Worm (Caenorhabditis elegans): ENCODE measurements around the gene F40G12.7.

F40G12.7 gene

ce11 chrV:14312695-14313094 is 38.3 kb downstream of the F40G12.7 start, which contains the start of gene F14D7.8:
Gene F14D7.8 (minus strand): TSS chrV:14312795.
- TF ChIP-seq T20F7.1 (GFP tag; optimal IDR thresholded peaks at IDR 0.05) (no peak), sdz-12 (GFP tag; optimal IDR thresholded peaks at IDR 0.05) (no peak), set-16 (GFP tag; IDR thresholded peaks at IDR 0.05) (no peak), nhr-10 (tag; optimal IDR thresholded peaks at IDR 0.05) (no peak), attf-4 (tag; optimal IDR thresholded peaks at IDR 0.05) (no peak), duxl-1 (tag; optimal IDR thresholded peaks at IDR 0.05; ENCODE audit: poor library complexity) (no peak), F10B5.3 (tag; optimal IDR thresholded peaks at IDR 0.05) (no peak), php-3 (GFP tag; IDR thresholded peaks at IDR 0.05) (no peak), Y48G9A.11 (GFP tag; IDR thresholded peaks at IDR 0.05) (no peak), ceh-28 (tag; optimal IDR thresholded peaks at IDR 0.05) (no peak), nhr-42 (GFP tag; IDR thresholded peaks at IDR 0.05) (no peak), aly-2 (tag; optimal IDR thresholded peaks at IDR 0.05) (no peak), F37D6.2 (tag; optimal IDR thresholded peaks at IDR 0.05) (no peak), skn-1 (tag; optimal IDR thresholded peaks at IDR 0.05) (no peak), madf-9 (GFP tag; conservative IDR thresholded peaks at IDR 0.05) (no peak), ces-1 (GFP tag; optimal IDR thresholded peaks at IDR 0.05) (no peak), madf-5 (GFP tag; IDR thresholded peaks at IDR 0.05) (no peak), saeg-2 (GFP tag; IDR thresholded peaks at IDR 0.05) (no peak), unc-130 (GFP tag; optimal IDR thresholded peaks at IDR 0.05) (no peak), tra-1 (GFP tag; IDR thresholded peaks at IDR 0.05) (no peak)

ce11 chrV:14314236-14314635 is 39.9 kb downstream of the F40G12.7 start, which contains the start of gene F47B8.1:
Gene F47B8.1 (minus strand): TSS chrV:14314336.
- TF ChIP-seq lin-15B (tag; optimal IDR thresholded peaks at IDR 0.05): no peak
- no peak for TF ChIP-seq nhr-6 (tag; optimal IDR thresholded peaks at IDR 0.05)
- TF ChIP-seq hlh-30 (tag; optimal IDR thresholded peaks at IDR 0.05; ENCODE audit: insufficient read depth): no peak
- no peak for TF ChIP-seq php-3 (GFP tag; IDR thresholded peaks at IDR 0.05)
- no peak for TF ChIP-seq dmd-6 (GFP tag; IDR thresholded peaks at IDR 0.05)
- TF ChIP-seq unc-62 (GFP tag; optimal IDR thresholded peaks at IDR 0.05 in 1 of 2): peak in 1 of 2 experiments; percentile 19
- TF ChIP-seq unc-62 (tag; optimal IDR thresholded peaks at IDR 0.05): no peak

- TF ChIP-seq arid-1 (GFP tag; conservative IDR thresholded peaks at IDR 0.05): no peak
- TF ChIP-seq zag-1 (tag; optimal IDR thresholded peaks at IDR 0.05): no peak
- no peak for TF ChIP-seq spr-3 (GFP tag; optimal IDR thresholded peaks at IDR 0.05)
- no peak for TF ChIP-seq tra-1 (GFP tag; IDR thresholded peaks at IDR 0.05)
- no peak for TF ChIP-seq T20F7.1 (GFP tag; optimal IDR thresholded peaks at IDR 0.05)
- TF ChIP-seq nhr-11 (tag; optimal IDR thresholded peaks at IDR 0.05): no peak
Measured at ce11 chrV:14316525-14316924, 42.2 kb downstream of the F40G12.7 start, which contains the start of gene F47B8.2. Gene F47B8.2 (minus strand): TSS chrV:14316625.

- TF ChIP-seq nhr-48 (tag; optimal IDR thresholded peaks at IDR 0.05): no peak
- peak; percentile 20 for TF ChIP-seq nhr-28 (tag; optimal IDR thresholded peaks at IDR 0.05)
- peak; percentile 47 for TF ChIP-seq hlh-30 (tag; optimal IDR thresholded peaks at IDR 0.05; ENCODE audit: insufficient read depth)
- no peak for TF ChIP-seq fkh-10 (GFP tag; optimal IDR thresholded peaks at IDR 0.05)
Measured at ce11 chrV:14317204-14317603, 42.8 kb downstream of the F40G12.7 start.

ce11 chrV:14317621-14318020 is 43.3 kb downstream of the F40G12.7 start:
- TF ChIP-seq snpc-1.2 (GFP tag; IDR thresholded peaks at IDR 0.05): no peak
- TF ChIP-seq lin-29 (GFP tag; IDR thresholded peaks at IDR 0.05): no peak
- TF ChIP-seq lin-15B (tag; optimal IDR thresholded peaks at IDR 0.05): no peak
- peak; percentile 29 for TF ChIP-seq nhr-11 (tag; optimal IDR thresholded peaks at IDR 0.05)
- TF ChIP-seq duxl-1 (tag; optimal IDR thresholded peaks at IDR 0.05; ENCODE audit: poor library complexity): no peak
